Worm (Caenorhabditis elegans): Measurements from ENCODE around the gene T01G1.4.

Gene T01G1.4

ce11 chrIV:11351563-11351962 is 9.7 kb downstream of the T01G1.4 start:
- TF ChIP-seq nhr-77 (tag; optimal IDR thresholded peaks at IDR 0.05) (no peak), elt-3 (tag; optimal IDR thresholded peaks at IDR 0.05) (no peak), egl-5 (tag; optimal IDR thresholded peaks at IDR 0.05) (no peak), hmg-11 (tag; optimal IDR thresholded peaks at IDR 0.05) (no peak), ceh-16 (tag; optimal IDR thresholded peaks at IDR 0.05) (no peak), fos-1 (tag; optimal IDR thresholded peaks at IDR 0.05) (no peak), unc-39 (tag; optimal IDR thresholded peaks at IDR 0.05) (no peak), zag-1 (tag; optimal IDR thresholded peaks at IDR 0.05) (no peak)

- TF ChIP-seq ceh-82 (tag; optimal IDR thresholded peaks at IDR 0.05) = no peak
- no peak for TF ChIP-seq ceh-16 (tag; optimal IDR thresholded peaks at IDR 0.05)
- peak; percentile 29 for TF ChIP-seq lin-39 (tag; optimal IDR thresholded peaks at IDR 0.05)
- TF ChIP-seq nfya-1 (tag; optimal IDR thresholded peaks at IDR 0.05; ENCODE audit: insufficient read depth) = peak; percentile 13
Observed at ce11 chrIV:11350809-11351208, 10.5 kb downstream of the T01G1.4 start.

ce11 chrIV:11349747-11350146 is 11.6 kb downstream of the T01G1.4 start:
- TF ChIP-seq nfya-1 (tag; optimal IDR thresholded peaks at IDR 0.05; ENCODE audit: insufficient read depth) (peak; percentile 41), nhr-67 (tag; optimal IDR thresholded peaks at IDR 0.05) (no peak), lin-39 (tag; optimal IDR thresholded peaks at IDR 0.05) (peak; percentile 62), nhr-28 (tag; optimal IDR thresholded peaks at IDR 0.05) (no peak)

ce11 chrIV:11348822-11349221 is 12.5 kb downstream of the T01G1.4 start:
- TF ChIP-seq jun-1 (tag; optimal IDR thresholded peaks at IDR 0.05) (no peak), nhr-28 (tag; optimal IDR thresholded peaks at IDR 0.05) (no peak), lin-39 (tag; optimal IDR thresholded peaks at IDR 0.05) (peak; percentile 69), egl-5 (tag; optimal IDR thresholded peaks at IDR 0.05) (no peak)

ce11 chrIV:11347275-11347674 is 14.0 kb downstream of the T01G1.4 start:
- TF ChIP-seq lsy-12 (tag; optimal IDR thresholded peaks at IDR 0.05) = no peak
- peak; percentile 43 for TF ChIP-seq elt-1 (tag; optimal IDR thresholded peaks at IDR 0.05)
- TF ChIP-seq snpc-4 (tag; optimal IDR thresholded peaks at IDR 0.05) = no peak
- peak; percentile 7 for TF ChIP-seq nfya-1 (tag; optimal IDR thresholded peaks at IDR 0.05; ENCODE audit: insufficient read depth)

ce11 chrIV:11344288-11344687 is 17.0 kb downstream of the T01G1.4 start:
- no peak for TF ChIP-seq pha-4 (tag; optimal IDR thresholded peaks at IDR 0.05)
- TF ChIP-seq ama-1 (optimal IDR thresholded peaks at IDR 0.05) = no peak
- TF ChIP-seq tbx-2 (tag; optimal IDR thresholded peaks at IDR 0.05) = no peak
- no peak for TF ChIP-seq nhr-23 (tag; optimal IDR thresholded peaks at IDR 0.05)
- TF ChIP-seq mml-1 (tag; optimal IDR thresholded peaks at IDR 0.05) = no peak
- TF ChIP-seq fkh-2 (tag; optimal IDR thresholded peaks at IDR 0.05) = no peak
- no peak for TF ChIP-seq elt-1 (tag; optimal IDR thresholded peaks at IDR 0.05)
- TF ChIP-seq nfya-1 (tag; optimal IDR thresholded peaks at IDR 0.05; ENCODE audit: insufficient read depth) = no peak
- no peak for TF ChIP-seq fos-1 (tag; optimal IDR thresholded peaks at IDR 0.05)
- TF ChIP-seq elt-3 (tag; optimal IDR thresholded peaks at IDR 0.05) = no peak
- no peak for TF ChIP-seq egl-27 (tag; optimal IDR thresholded peaks at IDR 0.05)
- no peak for TF ChIP-seq ztf-4 (tag; optimal IDR thresholded peaks at IDR 0.05)
- TF ChIP-seq ZK546.5 (tag; optimal IDR thresholded peaks at IDR 0.05) = no peak
- TF ChIP-seq zag-1 (tag; optimal IDR thresholded peaks at IDR 0.05) = no peak
- no peak for TF ChIP-seq ztf-11 (tag; optimal IDR thresholded peaks at IDR 0.05)
- TF ChIP-seq eor-1 (tag; optimal IDR thresholded peaks at IDR 0.05) = no peak
- no peak for TF ChIP-seq nhr-237 (tag; optimal IDR thresholded peaks at IDR 0.05)

- TF ChIP-seq nhr-237 (tag; optimal IDR thresholded peaks at IDR 0.05) (no peak), ztf-4 (tag; optimal IDR thresholded peaks at IDR 0.05) (no peak), ama-1 (optimal IDR thresholded peaks at IDR 0.05) (no peak), R02D3.7 (tag; optimal IDR thresholded peaks at IDR 0.05) (no peak), nhr-77 (tag; optimal IDR thresholded peaks at IDR 0.05) (no peak), ceh-16 (tag; optimal IDR thresholded peaks at IDR 0.05) (no peak), jun-1 (tag; optimal IDR thresholded peaks at IDR 0.05) (no peak), elt-3 (tag; optimal IDR thresholded peaks at IDR 0.05) (no peak), mdl-1 (tag; optimal IDR thresholded peaks at IDR 0.05) (no peak), nhr-76 (tag; optimal IDR thresholded peaks at IDR 0.05) (no peak), nhr-67 (tag; optimal IDR thresholded peaks at IDR 0.05) (no peak), eor-1 (tag; optimal IDR thresholded peaks at IDR 0.05) (no peak), lsy-12 (tag; optimal IDR thresholded peaks at IDR 0.05) (no peak), skn-1 (tag; optimal IDR thresholded peaks at IDR 0.05) (no peak), egl-5 (tag; optimal IDR thresholded peaks at IDR 0.05) (no peak), ZK546.5 (tag; optimal IDR thresholded peaks at IDR 0.05) (no peak), fos-1 (tag; optimal IDR thresholded peaks at IDR 0.05) (no peak)
Observed at ce11 chrIV:11340735-11341443, 20.4 kb downstream of the T01G1.4 start.

All from whole organism, L3 larva.